Fruit fly (Drosophila melanogaster): ENCODE results near the gene CG9837.
A peak's percentile ranks its signal among the peaks of the same experiment; 100 is the strongest.

dm6 chr3R:8844955-8845354, 31.6 kb upstream of the CG9837 start:
- TF ChIP-seq OdsH (GFP tag; optimal IDR thresholded peaks at IDR 0.05) (no peak), fkh (GFP tag; optimal IDR thresholded peaks at IDR 0.05) (peak; percentile 12), Hr4 (GFP tag; optimal IDR thresholded peaks at IDR 0.05) (no peak)

All from whole organism, prepupa.